Worm (Caenorhabditis elegans) whole organism, L2 larva: ENCODE results near the gene sru-17.

Source experiments
- R02D3.7 ChIP-seq: fragments of 150-350 bp; optimal IDR thresholded peaks from 2 replicates; lab custom pipeline; 2014; ENCODE audit warnings: missing biosample characterization, missing genetic modification characterization
- ama-1 ChIP-seq: fragments of 150-350 bp; optimal IDR thresholded peaks from 2 replicates; lab custom pipeline; 2018; ENCODE audit warnings: inconsistent platforms
- blmp-1 ChIP-seq: sonication (generic microtip); optimal IDR thresholded peaks from 2 replicates; lab custom pipeline; 2017; ENCODE audit warnings: missing genetic modification characterization, mild to moderate bottlenecking, missing compliant biosample characterization, antibody characterized with exemption, moderate library complexity; ENCODE audit not compliant: insufficient read depth
- elt-3 ChIP-seq: sonication (generic microtip); optimal IDR thresholded peaks from 2 replicates; lab custom pipeline; 2017; ENCODE audit warnings: missing biosample characterization, missing genetic modification characterization
- lin-13 ChIP-seq: fragments of 150-350 bp; optimal IDR thresholded peaks from 2 replicates; lab custom pipeline; 2014; ENCODE audit warnings: missing biosample characterization, missing genetic modification reagents, missing genetic modification characterization
- lsy-2 ChIP-seq, 2 experiments: fragments of 150-350 bp in 1 of 2; sonication (generic microtip) in 1 of 2; optimal IDR thresholded peaks; 2 replicates each; lab custom pipeline; 2014 to 2017; ENCODE audit warnings: missing biosample characterization in 2 of 2, missing genetic modification characterization in 2 of 2
- nhr-10 ChIP-seq: sonication (generic microtip); optimal IDR thresholded peaks from 2 replicates; lab custom pipeline; 2017; ENCODE audit warnings: missing biosample characterization, missing genetic modification characterization
- nhr-12 ChIP-seq: fragments of 150-350 bp; optimal IDR thresholded peaks from 2 replicates; lab custom pipeline; 2014; ENCODE audit warnings: missing biosample characterization, missing genetic modification characterization
- nhr-237 ChIP-seq: fragments of 150-350 bp; optimal IDR thresholded peaks from 2 replicates; lab custom pipeline; 2014; ENCODE audit warnings: missing biosample characterization, missing genetic modification characterization
- nhr-77 ChIP-seq: fragments of 150-350 bp; optimal IDR thresholded peaks from 2 replicates; lab custom pipeline; 2014; ENCODE audit warnings: missing biosample characterization, missing genetic modification characterization
- skn-1 ChIP-seq: sonication (generic microtip); optimal IDR thresholded peaks from 2 replicates; lab custom pipeline; 2017; ENCODE audit warnings: missing biosample characterization, missing genetic modification characterization
- unc-39 ChIP-seq: fragments of 150-350 bp; optimal IDR thresholded peaks from 2 replicates; lab custom pipeline; 2014; ENCODE audit warnings: missing biosample characterization, missing genetic modification characterization
- unc-62 ChIP-seq: fragments of 150-350 bp; optimal IDR thresholded peaks from 2 replicates; lab custom pipeline; 2014; ENCODE audit warnings: missing biosample characterization, missing genetic modification reagents, missing genetic modification characterization
- ztf-11 ChIP-seq: sonication (generic microtip); optimal IDR thresholded peaks from 2 replicates; lab custom pipeline; 2017; ENCODE audit warnings: missing biosample characterization, missing genetic modification characterization

ce11 chrIV:12495196-12495595, 10.3 kb upstream of the sru-17 start, which contains the start of gene sru-20:
- TF ChIP-seq nhr-237, result no peak
- TF ChIP-seq nhr-12 (tag; lab: Kevin White, UChicago), result no peak
- TF ChIP-seq ztf-11, result no peak
- TF ChIP-seq unc-39, result no peak
- no peak for TF ChIP-seq lsy-2 (tag; optimal IDR thresholded peaks at IDR 0.05; lab: Kevin White, UChicago)
- TF ChIP-seq R02D3.7 (tag; lab: Kevin White, UChicago), result no peak
- TF ChIP-seq blmp-1 (tag; lab: Kevin White, UChicago), result no peak
- no peak for TF ChIP-seq nhr-10 (tag; lab: Kevin White, UChicago)
- no peak for TF ChIP-seq nhr-77 (tag; lab: Kevin White, UChicago)
- no peak for TF ChIP-seq skn-1
- TF ChIP-seq lin-13 (GFP tag; lab: Kevin White, UChicago), result no peak
- no peak for TF ChIP-seq ama-1
- no peak for TF ChIP-seq unc-62
- TF ChIP-seq elt-3 (tag; lab: Kevin White, UChicago), result no peak
